Fruit fly (Drosophila melanogaster) whole organism, embryonic: ENCODE results near the gene CG32259.

Experiments used
- Adf1 ChIP-seq: fragments of 200-800 bp; sonication (Bioruptor generic); IDR thresholded peaks from 2 replicates; pipeline ENCODE4 v1.3.6; 2022; ENCODE audit warnings: missing biosample characterization, missing genetic modification characterization
- CG10267 ChIP-seq: fragments of 200-800 bp; sonication (Bioruptor generic); optimal IDR thresholded peaks from 2 replicates; lab custom pipeline; 2018; ENCODE audit warnings: missing biosample characterization, mild to moderate bottlenecking, missing genetic modification characterization, moderate library complexity
- CG10979 ChIP-seq: fragments of 200-800 bp; sonication (Bioruptor generic); optimal IDR thresholded peaks from 2 replicates; lab custom pipeline; 2018; ENCODE audit warnings: missing biosample characterization, mild to moderate bottlenecking, missing genetic modification characterization, moderate library complexity
- CG11560 ChIP-seq: fragments of 200-800 bp; sonication (Bioruptor generic); IDR thresholded peaks from 3 replicates; pipeline ENCODE4 v1.3.6; 2022; ENCODE audit warnings: missing biosample characterization, missing genetic modification characterization
- CG11696 ChIP-seq: fragments of 200-800 bp; sonication (Bioruptor generic); IDR thresholded peaks from 2 replicates; pipeline ENCODE4 v1.3.6; 2022; ENCODE audit warnings: missing biosample characterization, missing genetic modification characterization
- CG12769 ChIP-seq: fragments of 200-800 bp; sonication (Bioruptor generic); optimal IDR thresholded peaks from 2 replicates; lab custom pipeline; 2019; ENCODE audit warnings: missing biosample characterization, mild to moderate bottlenecking, missing genetic modification characterization, moderate library complexity
- CG13624 ChIP-seq: fragments of 200-800 bp; sonication (Bioruptor generic); optimal IDR thresholded peaks from 2 replicates; lab custom pipeline; 2016; ENCODE audit warnings: missing biosample characterization, missing genetic modification characterization
- CG14860 ChIP-seq: fragments of 200-800 bp; sonication (Bioruptor generic); IDR thresholded peaks from 3 replicates; pipeline ENCODE4 v1.3.6; 2022; ENCODE audit warnings: missing biosample characterization, missing genetic modification characterization; ENCODE audit not compliant: partially characterized antibody
- CG15011 ChIP-seq: fragments of 200-800 bp; sonication (Bioruptor generic); optimal IDR thresholded peaks from 3 replicates; lab custom pipeline; 2018; ENCODE audit warnings: missing biosample characterization, mild to moderate bottlenecking, missing genetic modification characterization
- CG15269 ChIP-seq: fragments of 200-800 bp; sonication (Bioruptor generic); optimal IDR thresholded peaks from 2 replicates; lab custom pipeline; 2018; ENCODE audit warnings: missing biosample characterization, mild to moderate bottlenecking, missing genetic modification characterization, moderate library complexity
- CG15514 ChIP-seq: fragments of 200-800 bp; sonication (Bioruptor generic); optimal IDR thresholded peaks from 3 replicates; lab custom pipeline; 2017; ENCODE audit warnings: missing biosample characterization, missing genetic modification characterization, mild to moderate bottlenecking, moderate library complexity, missing genetic modification reagents
- CG15696 ChIP-seq: fragments of 200-800 bp; sonication (Bioruptor generic); optimal IDR thresholded peaks from 2 replicates; lab custom pipeline; 2019; ENCODE audit warnings: missing biosample characterization, mild to moderate bottlenecking, missing genetic modification characterization, moderate library complexity
- CG16779 ChIP-seq: fragments of 200-800 bp; sonication (Bioruptor generic); IDR thresholded peaks from 2 replicates; pipeline ENCODE4 v1.3.6; 2022; ENCODE audit warnings: missing biosample characterization, missing genetic modification characterization
- CG16813 ChIP-seq: fragments of 200-800 bp; sonication (Bioruptor generic); IDR thresholded peaks from 3 replicates; pipeline ENCODE4 v1.3.6; 2022; ENCODE audit warnings: missing biosample characterization, missing genetic modification characterization; ENCODE audit not compliant: partially characterized antibody
- CG17186 ChIP-seq: fragments of 200-800 bp; sonication (Bioruptor generic); optimal IDR thresholded peaks from 3 replicates; lab custom pipeline; 2017; ENCODE audit warnings: missing biosample characterization, missing genetic modification reagents, missing genetic modification characterization
- CG17359 ChIP-seq: fragments of 200-800 bp; sonication (Bioruptor generic); optimal IDR thresholded peaks from 3 replicates; lab custom pipeline; 2018; ENCODE audit warnings: missing biosample characterization, mild to moderate bottlenecking, missing genetic modification characterization, moderate library complexity
- CG17802 ChIP-seq: fragments of 200-800 bp; sonication (Bioruptor generic); optimal IDR thresholded peaks from 2 replicates; lab custom pipeline; 2018; ENCODE audit warnings: missing biosample characterization, mild to moderate bottlenecking, missing genetic modification characterization, moderate library complexity
- CG2712 ChIP-seq: fragments of 200-800 bp; optimal IDR thresholded peaks from 3 replicates; lab custom pipeline; 2019; ENCODE audit warnings: missing biosample characterization, mild to moderate bottlenecking, missing genetic modification characterization, moderate library complexity
- CG31441 ChIP-seq: fragments of 200-800 bp; sonication (Bioruptor generic); IDR thresholded peaks from 2 replicates; pipeline ENCODE4 v1.3.6; 2022; ENCODE audit warnings: missing biosample characterization, missing genetic modification characterization
- CG34376 ChIP-seq: fragments of 200-800 bp; sonication (Bioruptor generic); optimal IDR thresholded peaks from 2 replicates; lab custom pipeline; 2018; ENCODE audit warnings: missing biosample characterization, mild to moderate bottlenecking, missing genetic modification characterization
- CG4404 ChIP-seq: fragments of 200-800 bp; sonication (Bioruptor generic); IDR thresholded peaks from 2 replicates; pipeline ENCODE4 v1.3.6; 2022; ENCODE audit warnings: missing biosample characterization, missing genetic modification characterization
- CG4730 ChIP-seq: fragments of 200-800 bp; sonication (Bioruptor generic); IDR thresholded peaks from 2 replicates; pipeline ENCODE4 v1.3.6; 2022; ENCODE audit warnings: missing biosample characterization, missing genetic modification characterization
- CG6683 ChIP-seq: fragments of 200-800 bp; sonication (Bioruptor generic); optimal IDR thresholded peaks from 2 replicates; lab custom pipeline; 2017; ENCODE audit warnings: missing biosample characterization, mild to moderate bottlenecking, missing genetic modification characterization, missing genetic modification reagents
- CG8290 ChIP-seq, 3 experiments: fragments of 200-800 bp; sonication (Bioruptor generic); optimal IDR thresholded peaks; 2 replicates each; lab custom pipeline; 2016 to 2019; ENCODE audit warnings: missing biosample characterization in 3 of 3, missing genetic modification characterization in 3 of 3, mild to moderate bottlenecking in 2 of 3, moderate library complexity in 1 of 3
- CG8359 ChIP-seq: fragments of 200-800 bp; sonication (Bioruptor generic); optimal IDR thresholded peaks from 2 replicates; lab custom pipeline; 2017; ENCODE audit warnings: missing biosample characterization, mild to moderate bottlenecking, missing genetic modification characterization, borderline replicate concordance
- CHES-1-like ChIP-seq: fragments of 200-800 bp; sonication (Bioruptor generic); optimal IDR thresholded peaks from 2 replicates; lab custom pipeline; 2016; ENCODE audit warnings: missing biosample characterization, missing genetic modification characterization
- CkIIα-i1 ChIP-seq: fragments of 200-800 bp; sonication (Bioruptor generic); IDR thresholded peaks from 2 replicates; pipeline ENCODE4 v1.3.6; 2022; ENCODE audit warnings: missing biosample characterization, missing genetic modification characterization
- Doc3 ChIP-seq: fragments of 200-800 bp; sonication (Bioruptor generic); IDR thresholded peaks from 3 replicates; pipeline ENCODE4 v1.3.6; 2022; ENCODE audit warnings: missing biosample characterization, missing genetic modification characterization; ENCODE audit not compliant: partially characterized antibody
- Eip74EF ChIP-seq, 2 experiments: fragments of 200-800 bp in 1 of 2; fragments of >200 bp in 1 of 2; sonication (Bioruptor generic) in 1 of 2; optimal IDR thresholded peaks; 2 replicates each; lab custom pipeline; 2017 to 2019; ENCODE audit warnings: missing biosample characterization in 2 of 2, missing genetic modification characterization in 2 of 2, mild to moderate bottlenecking in 1 of 2, moderate library complexity in 1 of 2
- Fer3 ChIP-seq: fragments of 200-800 bp; sonication (Bioruptor generic); optimal IDR thresholded peaks from 2 replicates; lab custom pipeline; 2018; ENCODE audit warnings: missing biosample characterization, mild to moderate bottlenecking, missing genetic modification characterization, moderate library complexity
- Gsc ChIP-seq: fragments of 200-800 bp; sonication (Bioruptor generic); IDR thresholded peaks from 2 replicates; pipeline ENCODE4 v1.3.6; 2022; ENCODE audit warnings: missing biosample characterization, missing genetic modification characterization
- Hr51 ChIP-seq, 2 experiments: fragments of 200-800 bp; sonication (Bioruptor generic); optimal IDR thresholded peaks; 2 replicates in 1 of 2; 3 replicates in 1 of 2; lab custom pipeline; 2016 to 2018; ENCODE audit warnings: missing biosample characterization in 2 of 2, missing genetic modification characterization in 2 of 2, mild to moderate bottlenecking in 1 of 2, moderate library complexity in 1 of 2
- Lhr ChIP-seq: fragments of 200-800 bp; sonication (Bioruptor generic); optimal IDR thresholded peaks from 3 replicates; lab custom pipeline; 2017; ENCODE audit warnings: mild to moderate bottlenecking, missing biosample characterization, missing genetic modification reagents, missing genetic modification characterization
- Oli ChIP-seq: fragments of 200-800 bp; sonication (Bioruptor generic); optimal IDR thresholded peaks from 2 replicates; lab custom pipeline; 2018; ENCODE audit warnings: missing biosample characterization, mild to moderate bottlenecking, missing genetic modification characterization, moderate library complexity
- Sin3A ChIP-seq: fragments of >200 bp; optimal IDR thresholded peaks from 2 replicates; lab custom pipeline; 2018
- Taf1 ChIP-seq: fragments of 200-800 bp; sonication (Bioruptor generic); IDR thresholded peaks from 2 replicates; pipeline ENCODE4 v1.3.6; 2022; ENCODE audit warnings: missing biosample characterization, missing genetic modification characterization
- Xbp1 ChIP-seq: fragments of 200-800 bp; sonication (Bioruptor generic); optimal IDR thresholded peaks from 3 replicates; lab custom pipeline; 2016; ENCODE audit warnings: missing biosample characterization, mild to moderate bottlenecking, missing genetic modification characterization
- Xrp1 ChIP-seq: fragments of 200-800 bp; sonication (Bioruptor generic); IDR thresholded peaks from 2 replicates; pipeline ENCODE4 v1.3.6; 2022; ENCODE audit warnings: missing biosample characterization, missing genetic modification characterization
- aop ChIP-seq: fragments of 200-800 bp; sonication (Bioruptor generic); IDR thresholded peaks from 2 replicates; pipeline ENCODE4 v1.3.6; 2022; ENCODE audit warnings: missing biosample characterization, missing genetic modification characterization
- bcd ChIP-seq: fragments of 200-800 bp; sonication (Bioruptor generic); optimal IDR thresholded peaks from 2 replicates; lab custom pipeline; 2017; ENCODE audit warnings: missing biosample characterization, mild to moderate bottlenecking, missing genetic modification characterization
- gce ChIP-seq: fragments of 200-800 bp; sonication (Bioruptor generic); IDR thresholded peaks from 3 replicates; pipeline ENCODE4 v1.3.6; 2022; ENCODE audit warnings: missing biosample characterization, missing genetic modification characterization
- gsb ChIP-seq: fragments of 200-800 bp; sonication (Bioruptor generic); IDR thresholded peaks from 2 replicates; pipeline ENCODE4 v1.3.6; 2022; ENCODE audit warnings: missing biosample characterization, missing genetic modification characterization
- her ChIP-seq: fragments of 200-800 bp; sonication (Bioruptor generic); optimal IDR thresholded peaks from 2 replicates; lab custom pipeline; 2016; ENCODE audit warnings: missing biosample characterization, missing genetic modification characterization
- lbe ChIP-seq: fragments of 200-800 bp; sonication (Bioruptor generic); optimal IDR thresholded peaks from 2 replicates; lab custom pipeline; 2016; ENCODE audit warnings: missing biosample characterization, mild to moderate bottlenecking, missing genetic modification characterization
- lilli ChIP-seq: fragments of 200-800 bp; sonication (Bioruptor generic); optimal IDR thresholded peaks from 3 replicates; lab custom pipeline; 2016; ENCODE audit warnings: missing biosample characterization, missing genetic modification characterization
- oc ChIP-seq: fragments of 200-800 bp; sonication (Bioruptor generic); optimal IDR thresholded peaks from 2 replicates; lab custom pipeline; 2018; ENCODE audit warnings: missing biosample characterization, mild to moderate bottlenecking, missing genetic modification characterization, moderate library complexity
- repo ChIP-seq: fragments of 200-800 bp; sonication (Bioruptor generic); optimal IDR thresholded peaks from 2 replicates; lab custom pipeline; 2016; ENCODE audit warnings: missing biosample characterization, missing genetic modification characterization
- sd ChIP-seq: fragments of 200-800 bp; sonication (Bioruptor generic); optimal IDR thresholded peaks from 3 replicates; lab custom pipeline; 2018; ENCODE audit warnings: missing biosample characterization, mild to moderate bottlenecking, missing genetic modification characterization, moderate library complexity
- tx ChIP-seq: fragments of 200-800 bp; sonication (Bioruptor generic); optimal IDR thresholded peaks from 2 replicates; lab custom pipeline; 2016; ENCODE audit warnings: missing biosample characterization, missing genetic modification characterization

CG32259 gene

DNA sequence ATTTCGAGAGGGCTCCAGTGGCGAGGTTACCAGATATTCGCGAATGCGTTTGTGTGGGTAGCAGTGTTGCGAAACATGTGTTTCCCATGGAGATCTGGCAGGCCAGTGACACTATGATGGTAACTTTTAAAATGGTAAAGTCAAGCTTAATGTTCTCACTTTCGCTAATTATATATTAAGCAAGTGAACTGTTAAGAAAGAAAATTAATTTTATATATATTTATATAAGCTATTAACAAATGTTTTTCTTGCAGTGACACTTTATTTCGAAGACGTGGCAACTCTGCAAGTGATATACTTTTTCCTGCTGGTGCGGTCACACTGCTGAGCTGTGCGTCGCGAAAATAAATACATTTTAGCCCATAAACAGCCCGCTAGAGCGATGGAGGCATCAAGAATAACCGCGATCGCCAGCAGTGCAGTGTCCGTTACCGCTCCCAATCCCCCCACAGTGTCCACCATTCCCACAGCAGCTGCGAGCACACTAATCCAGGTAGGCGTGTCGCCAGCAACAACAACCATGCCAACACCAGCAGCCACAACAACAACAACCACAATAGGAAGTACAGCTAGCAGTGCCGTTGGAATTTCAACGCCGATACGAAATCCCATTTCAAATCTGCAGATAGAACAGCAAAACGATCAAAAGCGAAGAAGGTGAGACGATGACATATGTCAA lies 28.8 kb upstream of the CG32259 start, which contains the start of the genes CG11593 and Rcd5 (continued):
- TF ChIP-seq CG10979 (tag; lab: Kevin White, UChicago) = peak; percentile 48
- TF ChIP-seq tx (GFP tag; lab: Kevin White, UChicago) = no peak
- TF ChIP-seq CHES-1-like (GFP tag; lab: Kevin White, UChicago) = peak; percentile 9
- peak; percentile 98 for TF ChIP-seq CG10267 (tag; lab: Kevin White, UChicago)
- peak; percentile 80 for TF ChIP-seq CG4404 (GFP tag; lab: Robert Waterston, UW)
- TF ChIP-seq Doc3 (GFP tag; lab: Robert Waterston, UW) = no peak
- TF ChIP-seq gsb = peak; percentile 42; the same call in 1 of the 2 replicates
- TF ChIP-seq CG13624 (GFP tag; lab: Kevin White, UChicago) = no peak
- peak; percentile 59 for TF ChIP-seq CG8290 (GFP tag; optimal IDR thresholded peaks at IDR 0.05; lab: Kevin White, UChicago)
- TF ChIP-seq CG8290 (tag; optimal IDR thresholded peaks at IDR 0.05; lab: Kevin White, UChicago) = no peak
- peak; percentile 49; the same call in 2 of the 3 replicates for TF ChIP-seq CG16813 (GFP tag; lab: Robert Waterston, UW)
- no peak for TF ChIP-seq Eip74EF (GFP tag; optimal IDR thresholded peaks at IDR 0.05; lab: Kevin White, UChicago)
- no peak for TF ChIP-seq CG11696 (GFP tag; lab: Robert Waterston, UW)
- TF ChIP-seq CG6683 (GFP tag; lab: Kevin White, UChicago) = no peak
- peak; percentile 86 for TF ChIP-seq bcd
- peak; percentile 70 for TF ChIP-seq CG15514
- peak; percentile 37 for TF ChIP-seq CG17802 (tag; lab: Kevin White, UChicago)
- TF ChIP-seq CG4730 = peak; percentile 72
- no peak for TF ChIP-seq CG2712 (tag; lab: Kevin White, UChicago)
- no peak for TF ChIP-seq CG15011 (GFP tag; lab: Kevin White, UChicago)
- peak; percentile 77; the same call in 2 of the 3 replicates for TF ChIP-seq CG11560 (tag; lab: Robert Waterston, UW)
- peak; percentile 50 for TF ChIP-seq Gsc (GFP tag; lab: Robert Waterston, UW)
- TF ChIP-seq CG17186 (GFP tag; lab: Kevin White, UChicago) = peak; percentile 69
- no peak for TF ChIP-seq CG12769 (tag; lab: Kevin White, UChicago)
- no peak for TF ChIP-seq CG14860
- no peak for TF ChIP-seq CG31441 (GFP tag; lab: Robert Waterston, UW)
- TF ChIP-seq her (GFP tag; lab: Kevin White, UChicago) = no peak
- TF ChIP-seq CG15696 (tag; lab: Kevin White, UChicago) = peak; percentile 50
- peak; percentile 78 for TF ChIP-seq Xbp1 (GFP tag; lab: Kevin White, UChicago)
- no peak for TF ChIP-seq lbe (GFP tag; lab: Kevin White, UChicago)
- TF ChIP-seq CG34376 (GFP tag; lab: Kevin White, UChicago) = peak; percentile 8
- TF ChIP-seq aop (GFP tag; lab: Robert Waterston, UW) = no peak
- peak; percentile 81 for TF ChIP-seq Lhr (GFP tag; lab: Kevin White, UChicago)
- no peak for TF ChIP-seq Fer3 (tag; lab: Kevin White, UChicago)

DNA sequence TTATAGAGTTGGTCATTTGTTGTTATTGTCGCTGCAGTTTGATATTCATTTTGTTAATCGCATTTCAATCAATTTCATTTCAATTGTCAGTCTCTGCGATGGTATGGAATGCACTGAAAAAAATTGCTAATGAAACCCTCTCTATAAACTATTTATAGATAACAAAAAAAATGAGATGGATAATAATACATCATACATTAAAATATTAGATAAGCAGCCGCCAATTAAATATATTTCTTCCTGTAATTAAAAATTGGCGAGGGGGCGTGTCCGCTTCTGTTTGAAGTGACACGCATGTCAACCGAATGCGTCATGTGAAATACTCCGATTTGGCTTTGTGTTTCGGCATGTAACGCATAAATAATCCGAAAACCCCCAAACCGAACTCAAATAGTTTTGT lies 24.7 kb upstream of the CG32259 start:
- peak; percentile 16 for TF ChIP-seq oc (tag; lab: Kevin White, UChicago)
- TF ChIP-seq Hr51 (GFP tag; optimal IDR thresholded peaks at IDR 0.05; lab: Kevin White, UChicago) = peak in 1 of 2 experiments; percentile 63
- peak; percentile 55 for TF ChIP-seq sd
- no peak for TF ChIP-seq CG8359 (GFP tag; lab: Kevin White, UChicago)
- TF ChIP-seq CkIIα-i1 = no peak
- no peak for TF ChIP-seq gce (GFP tag; lab: Robert Waterston, UW)
- no peak for TF ChIP-seq lilli (GFP tag; lab: Kevin White, UChicago)
- TF ChIP-seq repo (GFP tag; lab: Kevin White, UChicago) = no peak
- TF ChIP-seq Adf1 (GFP tag; lab: Robert Waterston, UW) = no peak
- TF ChIP-seq CG15269 (tag; lab: Kevin White, UChicago) = peak; percentile 29
- no peak for TF ChIP-seq Sin3A
- no peak for TF ChIP-seq Taf1 (GFP tag; lab: Robert Waterston, UW)
- peak; percentile 32 for TF ChIP-seq CG17359 (tag; lab: Kevin White, UChicago)
- TF ChIP-seq Oli (tag; lab: Kevin White, UChicago) = peak; percentile 32
- no peak for TF ChIP-seq CG16779 (GFP tag; lab: Robert Waterston, UW)
- TF ChIP-seq Xrp1 (GFP tag; lab: Robert Waterston, UW) = 0 out of 2 replicates have a peak, but pooled peaks have one; percentile 17
